Worm (Caenorhabditis elegans): ENCODE measurements around the gene F01F1.2.

F01F1.2 gene

DNA sequence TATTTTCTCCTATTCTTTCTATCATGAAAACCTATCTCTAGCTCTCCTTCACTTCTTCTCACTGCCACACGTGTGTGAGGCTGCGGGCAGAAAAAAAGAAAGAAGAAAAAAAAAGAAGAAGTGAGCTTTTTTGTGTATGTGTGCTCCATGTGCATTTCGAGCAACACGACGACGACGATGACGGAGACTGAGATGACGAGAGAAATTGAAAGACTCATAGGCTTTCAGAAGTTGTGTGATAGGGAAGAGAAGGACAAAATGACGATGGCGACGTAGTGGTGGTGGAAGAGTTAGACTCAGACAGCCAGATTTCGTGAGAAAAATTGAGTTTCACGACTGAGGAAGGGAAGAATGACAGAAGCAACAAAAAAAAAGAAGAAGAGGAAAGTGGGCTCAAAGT, 32.9 kb upstream of the F01F1.2 start (continued):
- TF ChIP-seq T26A8.4 (GFP tag; IDR thresholded peaks at IDR 0.05) (no peak), Y48G9A.11 (GFP tag; IDR thresholded peaks at IDR 0.05) (no peak), ZK337.2 (GFP tag; IDR thresholded peaks at IDR 0.05) (no peak), Y75B8A.6 (GFP tag; IDR thresholded peaks at IDR 0.05) (no peak), pha-4 (GFP tag; IDR thresholded peaks at IDR 0.05) (no peak), pha-4 (tag; optimal IDR thresholded peaks at IDR 0.05) (no peak), sdz-12 (GFP tag; optimal IDR thresholded peaks at IDR 0.05) (no peak), ceh-32 (tag; optimal IDR thresholded peaks at IDR 0.05; ENCODE audit: poor library complexity) (no peak), zag-1 (tag; optimal IDR thresholded peaks at IDR 0.05) (no peak), F37D6.2 (tag; optimal IDR thresholded peaks at IDR 0.05) (peak; percentile 65), F49E8.2 (tag; optimal IDR thresholded peaks at IDR 0.05; ENCODE audit: borderline replicate concordance) (no peak), madf-9 (GFP tag; conservative IDR thresholded peaks at IDR 0.05) (no peak), fos-1 (tag; optimal IDR thresholded peaks at IDR 0.05) (no peak), jun-1 (tag; optimal IDR thresholded peaks at IDR 0.05) (no peak), ztf-11 (tag; optimal IDR thresholded peaks at IDR 0.05) (no peak), F44E2.7 (GFP tag; IDR thresholded peaks at IDR 0.05) (no peak), lin-1 (GFP tag; IDR thresholded peaks at IDR 0.05) (no peak), nhr-76 (tag; optimal IDR thresholded peaks at IDR 0.05) (no peak), Y105C5A.15 (GFP tag; IDR thresholded peaks at IDR 0.05) (no peak), tra-1 (GFP tag; IDR thresholded peaks at IDR 0.05) (no peak), arid-1 (GFP tag; conservative IDR thresholded peaks at IDR 0.05) (no peak), nhr-28 (tag; optimal IDR thresholded peaks at IDR 0.05) (no peak), dmd-8 (GFP tag; IDR thresholded peaks at IDR 0.05) (no peak), duxl-1 (tag; optimal IDR thresholded peaks at IDR 0.05; ENCODE audit: poor library complexity) (no peak), lir-3 (tag; optimal IDR thresholded peaks at IDR 0.05) (no peak), R02D3.7 (tag; optimal IDR thresholded peaks at IDR 0.05) (no peak), snpc-1.2 (GFP tag; IDR thresholded peaks at IDR 0.05) (no peak), lim-7 (GFP tag; IDR thresholded peaks at IDR 0.05) (no peak), saeg-2 (GFP tag; IDR thresholded peaks at IDR 0.05) (no peak), F26F4.8 (GFP tag; conservative IDR thresholded peaks at IDR 0.05) (no peak), mdt-29 (GFP tag; IDR thresholded peaks at IDR 0.05) (no peak), madf-5 (GFP tag; IDR thresholded peaks at IDR 0.05) (no peak), zip-2 (tag; optimal IDR thresholded peaks at IDR 0.05) (no peak), nhr-42 (GFP tag; IDR thresholded peaks at IDR 0.05) (no peak), fkh-10 (GFP tag; optimal IDR thresholded peaks at IDR 0.05) (peak; percentile 65), ceh-62 (tag; optimal IDR thresholded peaks at IDR 0.05) (no peak), hlh-30 (tag; optimal IDR thresholded peaks at IDR 0.05; ENCODE audit: insufficient read depth) (peak; percentile 69), daf-19 (GFP tag; conservative IDR thresholded peaks at IDR 0.05) (no peak), cey-2 (tag; optimal IDR thresholded peaks at IDR 0.05; ENCODE audit: borderline replicate concordance, insufficient read depth) (no peak), daf-8 (GFP tag; IDR thresholded peaks at IDR 0.05) (no peak), ZK546.5 (tag; optimal IDR thresholded peaks at IDR 0.05) (no peak), nhr-77 (tag; optimal IDR thresholded peaks at IDR 0.05) (no peak), spr-3 (GFP tag; optimal IDR thresholded peaks at IDR 0.05) (no peak), ceh-82 (tag; optimal IDR thresholded peaks at IDR 0.05) (no peak), ctbp-1 (GFP tag; IDR thresholded peaks at IDR 0.05) (peak; percentile 74), nhr-102 (tag; optimal IDR thresholded peaks at IDR 0.05) (no peak), hlh-11 (tag; optimal IDR thresholded peaks at IDR 0.05) (peak; percentile 43), gei-8 (GFP tag; optimal IDR thresholded peaks at IDR 0.05) (no peak), skn-1 (tag; optimal IDR thresholded peaks at IDR 0.05) (no peak), dmd-9 (GFP tag; IDR thresholded peaks at IDR 0.05) (no peak), ces-1 (GFP tag; optimal IDR thresholded peaks at IDR 0.05) (peak; percentile 39), dve-1 (tag; optimal IDR thresholded peaks at IDR 0.05; ENCODE audit: insufficient read depth) (peak; percentile 11), snpc-4 (tag; optimal IDR thresholded peaks at IDR 0.05) (no peak)
